Fruit fly (Drosophila melanogaster) whole organism, embryonic: ENCODE data around the gene mTerf3.

Source experiments
- Abd-B ChIP-seq: fragments of 200-800 bp; sonication (Bioruptor generic); optimal IDR thresholded peaks from 2 replicates; lab custom pipeline; 2018; ENCODE audit warnings: missing biosample characterization, mild to moderate bottlenecking, missing genetic modification characterization, moderate library complexity
- Atf3 ChIP-seq: fragments of 200-800 bp; sonication (Bioruptor generic); optimal IDR thresholded peaks from 3 replicates; lab custom pipeline; 2016; ENCODE audit warnings: missing biosample characterization, missing genetic modification characterization
- B-H2 ChIP-seq: fragments of 200-800 bp; sonication (Bioruptor generic); optimal IDR thresholded peaks from 2 replicates; lab custom pipeline; 2018; ENCODE audit warnings: missing biosample characterization, mild to moderate bottlenecking, missing genetic modification characterization
- BEAF-32 ChIP-seq: fragments of 200-800 bp; sonication (Bioruptor generic); optimal IDR thresholded peaks from 3 replicates; lab custom pipeline; 2017; ENCODE audit warnings: missing biosample characterization, missing genetic modification characterization, mild to moderate bottlenecking, moderate library complexity, missing genetic modification reagents
- Bdp1 ChIP-seq: fragments of 200-800 bp; sonication (Bioruptor generic); optimal IDR thresholded peaks from 3 replicates; lab custom pipeline; 2016; ENCODE audit warnings: missing biosample characterization, missing genetic modification characterization
- Blimp-1 ChIP-seq: fragments of 200-800 bp; sonication (Bioruptor generic); optimal IDR thresholded peaks from 3 replicates; lab custom pipeline; 2018; ENCODE audit warnings: missing biosample characterization, missing genetic modification characterization, mild to moderate bottlenecking, moderate library complexity, missing genetic modification reagents
- CG10321 ChIP-seq: fragments of 200-800 bp; sonication (Bioruptor generic); IDR thresholded peaks from 2 replicates; pipeline ENCODE4 v1.3.6; 2022; ENCODE audit warnings: missing biosample characterization, missing genetic modification characterization
- CG12744 ChIP-seq: fragments of 200-800 bp; sonication (Bioruptor generic); optimal IDR thresholded peaks from 2 replicates; lab custom pipeline; 2016; ENCODE audit warnings: missing biosample characterization, missing genetic modification characterization
- CG13424 ChIP-seq: fragments of 200-800 bp; sonication (Bioruptor generic); optimal IDR thresholded peaks from 2 replicates; lab custom pipeline; 2019; ENCODE audit warnings: missing biosample characterization, mild to moderate bottlenecking, missing genetic modification characterization, moderate library complexity
- CG1529 ChIP-seq: fragments of 200-800 bp; sonication (Bioruptor generic); optimal IDR thresholded peaks from 3 replicates; lab custom pipeline; 2018; ENCODE audit warnings: missing biosample characterization, missing genetic modification characterization
- CG17361 ChIP-seq: fragments of 200-800 bp; sonication (Bioruptor generic); IDR thresholded peaks from 3 replicates; pipeline ENCODE4 v1.3.6; 2022; ENCODE audit warnings: missing biosample characterization, missing genetic modification characterization
- CG32772 ChIP-seq: fragments of 200-800 bp; sonication (Bioruptor generic); IDR thresholded peaks from 2 replicates; pipeline ENCODE4 v1.3.6; 2022; ENCODE audit warnings: missing biosample characterization, missing genetic modification characterization
- CG4617 ChIP-seq: fragments of 200-800 bp; sonication (Bioruptor generic); optimal IDR thresholded peaks from 3 replicates; lab custom pipeline; 2016; ENCODE audit warnings: missing biosample characterization, missing genetic modification characterization, borderline replicate concordance
- CG4854 ChIP-seq: fragments of 200-800 bp; sonication (Bioruptor generic); optimal IDR thresholded peaks from 2 replicates; lab custom pipeline; 2016; ENCODE audit warnings: missing biosample characterization, missing genetic modification characterization, inconsistent platforms
- CG6813 ChIP-seq: fragments of 200-800 bp; sonication (Bioruptor generic); optimal IDR thresholded peaks from 2 replicates; lab custom pipeline; 2017; ENCODE audit warnings: missing biosample characterization, missing genetic modification characterization, mild to moderate bottlenecking, moderate library complexity, missing genetic modification reagents
- CG6854 ChIP-seq: fragments of 200-800 bp; sonication (Bioruptor generic); optimal IDR thresholded peaks from 3 replicates; lab custom pipeline; 2017; ENCODE audit warnings: missing biosample characterization, mild to moderate bottlenecking, missing genetic modification characterization
- CG7357 ChIP-seq: fragments of 200-800 bp; sonication (Bioruptor generic); IDR thresholded peaks from 3 replicates; pipeline ENCODE4 v1.3.6; 2022; ENCODE audit warnings: missing biosample characterization, missing genetic modification characterization
- CG9797 ChIP-seq: fragments of 200-800 bp; sonication (Bioruptor generic); optimal IDR thresholded peaks from 3 replicates; lab custom pipeline; 2018; ENCODE audit warnings: missing biosample characterization, mild to moderate bottlenecking, missing genetic modification characterization
- CTCF ChIP-seq: fragments of 200-800 bp; sonication (Bioruptor generic); optimal IDR thresholded peaks from 2 replicates; lab custom pipeline; 2017; ENCODE audit warnings: missing biosample characterization, mild to moderate bottlenecking, missing genetic modification characterization, moderate library complexity
- Drgx ChIP-seq: fragments of 200-800 bp; sonication (Bioruptor generic); IDR thresholded peaks from 2 replicates; pipeline ENCODE4 v1.3.6; 2022; ENCODE audit warnings: missing biosample characterization, missing genetic modification characterization
- Eip74EF ChIP-seq, 2 experiments: fragments of 200-800 bp in 1 of 2; fragments of >200 bp in 1 of 2; sonication (Bioruptor generic) in 1 of 2; optimal IDR thresholded peaks; 2 replicates each; lab custom pipeline; 2017 to 2019; ENCODE audit warnings: missing biosample characterization in 2 of 2, missing genetic modification characterization in 2 of 2, mild to moderate bottlenecking in 1 of 2, moderate library complexity in 1 of 2
- Ets65A ChIP-seq: fragments of 200-800 bp; sonication (Bioruptor generic); peaks from one replicate; lab custom pipeline; 2016; ENCODE audit warnings: missing biosample characterization, missing genetic modification characterization
- Gsc ChIP-seq: fragments of 200-800 bp; sonication (Bioruptor generic); IDR thresholded peaks from 2 replicates; pipeline ENCODE4 v1.3.6; 2022; ENCODE audit warnings: missing biosample characterization, missing genetic modification characterization
- Lhr ChIP-seq: fragments of 200-800 bp; sonication (Bioruptor generic); optimal IDR thresholded peaks from 3 replicates; lab custom pipeline; 2017; ENCODE audit warnings: mild to moderate bottlenecking, missing biosample characterization, missing genetic modification reagents, missing genetic modification characterization
- MESR4 ChIP-seq: fragments of 200-800 bp; sonication (Bioruptor generic); optimal IDR thresholded peaks from 2 replicates; lab custom pipeline; 2018; ENCODE audit warnings: missing biosample characterization, mild to moderate bottlenecking, missing genetic modification characterization, moderate library complexity
- Meics ChIP-seq: fragments of 200-800 bp; sonication (Bioruptor generic); optimal IDR thresholded peaks from 2 replicates; lab custom pipeline; 2017; ENCODE audit warnings: missing biosample characterization, mild to moderate bottlenecking, missing genetic modification characterization
- Mrtf ChIP-seq: fragments of 200-800 bp; sonication (Bioruptor generic); IDR thresholded peaks from 3 replicates; pipeline ENCODE4 v1.3.6; 2022; ENCODE audit warnings: missing biosample characterization, missing genetic modification characterization
- NC2α ChIP-seq: fragments of 200-800 bp; sonication (Bioruptor generic); optimal IDR thresholded peaks from 2 replicates; lab custom pipeline; 2016; ENCODE audit warnings: missing biosample characterization, missing genetic modification characterization
- Sin3A ChIP-seq: fragments of >200 bp; optimal IDR thresholded peaks from 2 replicates; lab custom pipeline; 2018
- TFAM ChIP-seq: fragments of 200-800 bp; sonication (Bioruptor generic); optimal IDR thresholded peaks from 2 replicates; lab custom pipeline; 2017; ENCODE audit warnings: missing biosample characterization, missing genetic modification characterization, inconsistent platforms
- ab ChIP-seq: fragments of 200-800 bp; sonication (Bioruptor generic); optimal IDR thresholded peaks from 2 replicates; lab custom pipeline; 2016; ENCODE audit warnings: missing biosample characterization, missing genetic modification characterization
- ase ChIP-seq: fragments of 200-800 bp; sonication (Bioruptor generic); IDR thresholded peaks from 3 replicates; pipeline ENCODE4 v1.3.6; 2022; ENCODE audit warnings: missing biosample characterization, missing genetic modification characterization
- az2 ChIP-seq: fragments of 200-800 bp; sonication (Bioruptor generic); optimal IDR thresholded peaks from 3 replicates; lab custom pipeline; 2016; ENCODE audit warnings: missing biosample characterization, missing genetic modification characterization
- chinmo ChIP-seq: fragments of 200-800 bp; sonication (Bioruptor generic); IDR thresholded peaks from 4 replicates; pipeline ENCODE4 v1.3.6; 2022; ENCODE audit warnings: missing biosample characterization, missing genetic modification characterization; ENCODE audit not compliant: partially characterized antibody
- dan ChIP-seq: fragments of 200-800 bp; sonication (Bioruptor generic); IDR thresholded peaks from 2 replicates; pipeline ENCODE4 v1.3.6; 2022; ENCODE audit warnings: missing biosample characterization, missing genetic modification characterization
- disco-r ChIP-seq: fragments of 200-800 bp; sonication (Bioruptor generic); optimal IDR thresholded peaks from 2 replicates; lab custom pipeline; 2016; ENCODE audit warnings: missing biosample characterization, missing genetic modification characterization
- dmrt99B ChIP-seq: fragments of 200-800 bp; sonication (Bioruptor generic); optimal IDR thresholded peaks from 2 replicates; lab custom pipeline; 2018; ENCODE audit warnings: missing biosample characterization, mild to moderate bottlenecking, missing genetic modification characterization, moderate library complexity
- dpn ChIP-seq, 2 experiments: fragments of 200-800 bp; sonication (Bioruptor generic); optimal IDR thresholded peaks; 3 replicates each; lab custom pipeline; 2016; ENCODE audit warnings: missing biosample characterization in 2 of 2, missing genetic modification characterization in 2 of 2
- gsb-n ChIP-seq: fragments of 200-800 bp; sonication (Bioruptor generic); optimal IDR thresholded peaks from 3 replicates; lab custom pipeline; 2018; ENCODE audit warnings: missing biosample characterization, mild to moderate bottlenecking, missing genetic modification characterization
- ham ChIP-seq: fragments of 200-800 bp; sonication (Bioruptor generic); IDR thresholded peaks from 2 replicates; pipeline ENCODE4 v1.3.6; 2022; ENCODE audit warnings: missing biosample characterization, missing genetic modification characterization
- hkb ChIP-seq, 2 experiments: fragments of 200-800 bp in 1 of 2; fragments of >200 bp in 1 of 2; sonication (Bioruptor generic) in 1 of 2; IDR thresholded peaks in 1 of 2; optimal IDR thresholded peaks in 1 of 2; 2 replicates each; pipeline versions ENCODE4 v1.3.6 to Lab custom; 2017 to 2022; ENCODE audit warnings: missing biosample characterization in 1 of 2, missing genetic modification characterization in 1 of 2
- jing ChIP-seq: fragments of 200-800 bp; sonication (Bioruptor generic); optimal IDR thresholded peaks from 2 replicates; lab custom pipeline; 2018; ENCODE audit warnings: missing biosample characterization, mild to moderate bottlenecking, missing genetic modification characterization
- kah ChIP-seq: fragments of 200-800 bp; sonication (Bioruptor generic); optimal IDR thresholded peaks from 2 replicates; lab custom pipeline; 2018; ENCODE audit warnings: missing biosample characterization, mild to moderate bottlenecking, missing genetic modification characterization
- kay ChIP-seq: fragments of 200-800 bp; sonication (Bioruptor generic); optimal IDR thresholded peaks from 2 replicates; lab custom pipeline; 2016; ENCODE audit warnings: missing biosample characterization, missing genetic modification characterization
- lov ChIP-seq, 2 experiments: fragments of 200-800 bp in 1 of 2; fragments of >200 bp in 1 of 2; sonication (Bioruptor generic) in 1 of 2; IDR thresholded peaks in 1 of 2; optimal IDR thresholded peaks in 1 of 2; 2 replicates in 1 of 2; 3 replicates in 1 of 2; pipeline versions ENCODE4 v1.3.6 to Lab custom; 2017 to 2022; ENCODE audit warnings: missing biosample characterization in 1 of 2, missing genetic modification characterization in 1 of 2
- mirr ChIP-seq: fragments of 200-800 bp; sonication (Bioruptor generic); optimal IDR thresholded peaks from 3 replicates; lab custom pipeline; 2018; ENCODE audit warnings: missing biosample characterization, mild to moderate bottlenecking, missing genetic modification characterization
- psq ChIP-seq: fragments of 200-800 bp; sonication (Bioruptor generic); optimal IDR thresholded peaks from 2 replicates; lab custom pipeline; 2017; ENCODE audit warnings: missing biosample characterization, missing genetic modification characterization
- sob ChIP-seq: fragments of 200-800 bp; sonication (Bioruptor generic); IDR thresholded peaks from 2 replicates; pipeline ENCODE4 v1.3.6; 2022; ENCODE audit warnings: missing biosample characterization, missing genetic modification characterization
- ssp ChIP-seq: fragments of 200-800 bp; sonication (Bioruptor generic); IDR thresholded peaks from 2 replicates; pipeline ENCODE4 v1.3.6; 2022; ENCODE audit warnings: missing biosample characterization, missing genetic modification characterization
- tin ChIP-seq: fragments of 200-800 bp; sonication (Bioruptor generic); optimal IDR thresholded peaks from 3 replicates; lab custom pipeline; 2016; ENCODE audit warnings: missing biosample characterization, missing genetic modification characterization
- tup ChIP-seq: fragments of 200-800 bp; sonication (Bioruptor generic); optimal IDR thresholded peaks from 2 replicates; lab custom pipeline; 2016; ENCODE audit warnings: missing biosample characterization, mild to moderate bottlenecking, missing genetic modification characterization, moderate library complexity

The mTerf3 gene

dm6 chr3L:20474789-20475208, 45.8 kb downstream of the mTerf3 start (continued):
- no peak for TF ChIP-seq ham
- peak; percentile 77 for TF ChIP-seq Bdp1 (GFP tag; lab: Kevin White, UChicago)
- peak; percentile 79 for TF ChIP-seq mirr
- TF ChIP-seq CG17361, result no peak
- TF ChIP-seq CG12744 (GFP tag; lab: Kevin White, UChicago), result peak; percentile 74
- TF ChIP-seq Meics, result peak; percentile 90
- no peak for TF ChIP-seq hkb (optimal IDR thresholded peaks at IDR 0.05; lab: Kevin White, UChicago)
- TF ChIP-seq hkb (GFP tag; IDR thresholded peaks at IDR 0.05; lab: Robert Waterston, UW), result no peak
- peak; percentile 18 for TF ChIP-seq CG9797 (GFP tag; lab: Kevin White, UChicago)
- no peak for TF ChIP-seq Mrtf (GFP tag; lab: Robert Waterston, UW)
- peak; percentile 35 for TF ChIP-seq Sin3A (lab: Kevin White, UChicago)
- peak; percentile 84 for TF ChIP-seq dmrt99B (tag; lab: Kevin White, UChicago)
- TF ChIP-seq CG13424 (tag; lab: Kevin White, UChicago), result peak; percentile 89
- TF ChIP-seq CTCF (GFP tag; lab: Kevin White, UChicago), result peak; percentile 27
- no peak for TF ChIP-seq CG10321 (GFP tag; lab: Robert Waterston, UW)
- TF ChIP-seq MESR4 (GFP tag; lab: Kevin White, UChicago), result peak; percentile 37
- TF ChIP-seq Lhr (GFP tag; lab: Kevin White, UChicago), result peak; percentile 38
- peak in 1 of 2 experiments; percentile 76 for TF ChIP-seq Eip74EF (GFP tag; optimal IDR thresholded peaks at IDR 0.05; lab: Kevin White, UChicago)
- peak; percentile 19 for TF ChIP-seq TFAM (GFP tag; lab: Kevin White, UChicago)
- TF ChIP-seq CG4617 (GFP tag; lab: Kevin White, UChicago), result peak; percentile 91
- peak; percentile 87 for TF ChIP-seq tup (GFP tag; lab: Kevin White, UChicago)
- TF ChIP-seq dpn (GFP tag; optimal IDR thresholded peaks at IDR 0.05; lab: Kevin White, UChicago), result peak; percentile 89 to 94
- peak; percentile 84 for TF ChIP-seq Abd-B (GFP tag; lab: Kevin White, UChicago)
- TF ChIP-seq kah (GFP tag; lab: Kevin White, UChicago), result peak; percentile 98
- TF ChIP-seq dan (GFP tag; lab: Robert Waterston, UW), result no peak
- TF ChIP-seq BEAF-32 (GFP tag; lab: Kevin White, UChicago), result peak; percentile 31
- TF ChIP-seq kay (GFP tag; lab: Kevin White, UChicago), result peak; percentile 76
- no peak for TF ChIP-seq Gsc (GFP tag; lab: Robert Waterston, UW)
- peak; percentile 76 for TF ChIP-seq CG6854 (GFP tag; lab: Kevin White, UChicago)
- no peak for TF ChIP-seq ase (GFP tag; lab: Robert Waterston, UW)
- TF ChIP-seq B-H2, result peak; percentile 92
- peak; percentile 86 for TF ChIP-seq Atf3 (GFP tag; lab: Kevin White, UChicago)
- peak; percentile 29 for TF ChIP-seq disco-r (GFP tag; lab: Kevin White, UChicago)
- TF ChIP-seq chinmo (GFP tag; lab: Robert Waterston, UW), result no peak
- peak; percentile 53 for TF ChIP-seq NC2α (GFP tag; lab: Kevin White, UChicago)
- TF ChIP-seq CG1529 (GFP tag; lab: Kevin White, UChicago), result peak; percentile 73
- TF ChIP-seq sob (GFP tag; lab: Robert Waterston, UW), result no peak
- no peak for TF ChIP-seq ssp (GFP tag; lab: Robert Waterston, UW)
- TF ChIP-seq CG32772, result no peak
- peak; percentile 56 for TF ChIP-seq jing (GFP tag; lab: Kevin White, UChicago)
- TF ChIP-seq Blimp-1 (GFP tag; lab: Kevin White, UChicago), result peak; percentile 77
- peak; percentile 95 for TF ChIP-seq tin (GFP tag; lab: Kevin White, UChicago)
- TF ChIP-seq az2 (GFP tag; lab: Kevin White, UChicago), result peak; percentile 90
- TF ChIP-seq CG6813 (GFP tag; lab: Kevin White, UChicago), result peak; percentile 82
- peak; percentile 80 for TF ChIP-seq CG4854 (GFP tag; lab: Kevin White, UChicago)
- TF ChIP-seq psq (GFP tag; lab: Kevin White, UChicago), result peak; percentile 82
- TF ChIP-seq Ets65A, result peak; percentile 98
- peak; percentile 73 for TF ChIP-seq CG7357 (GFP tag; lab: Robert Waterston, UW)
- peak; percentile 53 for TF ChIP-seq ab
- no peak for TF ChIP-seq Drgx (GFP tag; lab: Robert Waterston, UW)
- TF ChIP-seq lov (optimal IDR thresholded peaks at IDR 0.05; lab: Kevin White, UChicago), result no peak
- no peak for TF ChIP-seq lov (GFP tag; IDR thresholded peaks at IDR 0.05; lab: Robert Waterston, UW)
- TF ChIP-seq gsb-n (tag; lab: Kevin White, UChicago), result peak; percentile 83
